Fruit fly (Drosophila melanogaster) Kc167 (cell line): ENCODE measurements around the gene Gtpx.

Source experiments
- psq ChIP-seq: fragments of >200 bp; optimal IDR thresholded peaks from 2 replicates; lab custom pipeline; 2017; ENCODE audit warnings: missing external identifiers
- ttk ChIP-seq: sonication (Bioruptor generic); optimal IDR thresholded peaks from 2 replicates; lab custom pipeline; 2017; ENCODE audit warnings: missing external identifiers

- TF ChIP-seq psq (lab: Kevin White, UChicago) = no peak
- no peak for TF ChIP-seq ttk (lab: Kevin White, UChicago)
Measured at dm6 chr3L:3343260-3343659, 17.2 kb downstream of the Gtpx start.
